Fruit fly (Drosophila melanogaster) whole organism, prepupa: ENCODE data around the gene CG11342.

Experiments used
- Blimp-1 ChIP-seq: fragments of 200-800 bp; sonication (Bioruptor generic); optimal IDR thresholded peaks from 3 replicates; lab custom pipeline; 2017; ENCODE audit warnings: missing biosample characterization, missing genetic modification characterization, mild to moderate bottlenecking, moderate library complexity, missing genetic modification reagents
- CG11294 ChIP-seq: fragments of 200-800 bp; sonication (Bioruptor generic); IDR thresholded peaks from 2 replicates; pipeline ENCODE4 v1.3.6; 2022; ENCODE audit warnings: missing biosample characterization, missing genetic modification characterization
- CG11902 ChIP-seq: fragments of 200-800 bp; sonication (Bioruptor generic); optimal IDR thresholded peaks from 3 replicates; lab custom pipeline; 2016; ENCODE audit warnings: missing biosample characterization, missing genetic modification characterization
- CG15336 ChIP-seq: fragments of 200-800 bp; sonication (Bioruptor generic); IDR thresholded peaks from 2 replicates; pipeline ENCODE4 v1.3.6; 2022; ENCODE audit warnings: missing biosample characterization, missing genetic modification characterization
- CG1621 ChIP-seq: fragments of 200-800 bp; sonication (Bioruptor generic); optimal IDR thresholded peaks from 3 replicates; lab custom pipeline; 2018; ENCODE audit warnings: missing biosample characterization, mild to moderate bottlenecking, missing genetic modification characterization
- CG16779 ChIP-seq: fragments of 200-800 bp; sonication (Bioruptor generic); optimal IDR thresholded peaks from 3 replicates; lab custom pipeline; 2017; ENCODE audit warnings: missing biosample characterization, mild to moderate bottlenecking, missing genetic modification characterization
- CG31627 ChIP-seq: fragments of 200-800 bp; sonication (Bioruptor generic); optimal IDR thresholded peaks from 3 replicates; lab custom pipeline; 2016; ENCODE audit warnings: missing biosample characterization, missing genetic modification characterization
- CG32006 ChIP-seq: fragments of 200-800 bp; sonication (Bioruptor generic); optimal IDR thresholded peaks from 3 replicates; lab custom pipeline; 2017; ENCODE audit warnings: missing biosample characterization, mild to moderate bottlenecking, missing genetic modification characterization
- CG6792 ChIP-seq: fragments of 200-800 bp; sonication (Bioruptor generic); optimal IDR thresholded peaks from 3 replicates; lab custom pipeline; 2016; ENCODE audit warnings: missing biosample characterization, missing genetic modification characterization
- CG6808 ChIP-seq: fragments of 200-800 bp; sonication (Bioruptor generic); optimal IDR thresholded peaks from 3 replicates; lab custom pipeline; 2017; ENCODE audit warnings: missing biosample characterization, missing genetic modification characterization, mild to moderate bottlenecking, moderate library complexity, missing genetic modification reagents
- CG6854 ChIP-seq: fragments of 200-800 bp; sonication (Bioruptor generic); optimal IDR thresholded peaks from 2 replicates; lab custom pipeline; 2017; ENCODE audit warnings: missing biosample characterization, mild to moderate bottlenecking, missing genetic modification characterization
- CG7368 ChIP-seq: fragments of 200-800 bp; sonication (Bioruptor generic); optimal IDR thresholded peaks from 3 replicates; lab custom pipeline; 2016; ENCODE audit warnings: missing biosample characterization, missing genetic modification characterization
- CG8119 ChIP-seq: fragments of 200-800 bp; sonication (Bioruptor generic); IDR thresholded peaks from 3 replicates; pipeline ENCODE4 v1.3.6; 2022; ENCODE audit warnings: missing biosample characterization, missing genetic modification characterization
- CG8319 ChIP-seq: fragments of 200-800 bp; sonication (Bioruptor generic); optimal IDR thresholded peaks from 3 replicates; lab custom pipeline; 2016; ENCODE audit warnings: missing biosample characterization, missing genetic modification characterization
- CG8632 ChIP-seq: fragments of 200-800 bp; sonication (Bioruptor generic); optimal IDR thresholded peaks from 3 replicates; lab custom pipeline; 2016; ENCODE audit warnings: missing biosample characterization, missing genetic modification characterization
- Eip75B ChIP-seq: fragments of 200-800 bp; sonication (Bioruptor generic); optimal IDR thresholded peaks from 3 replicates; lab custom pipeline; 2016; ENCODE audit warnings: missing biosample characterization, missing genetic modification characterization
- Eip78C ChIP-seq: fragments of 200-800 bp; sonication (Bioruptor generic); peaks from one replicate; lab custom pipeline; 2016; ENCODE audit warnings: missing biosample characterization, missing genetic modification characterization
- Eip93F ChIP-seq: fragments of 200-800 bp; sonication (Bioruptor generic); optimal IDR thresholded peaks from 2 replicates; lab custom pipeline; 2016; ENCODE audit warnings: missing biosample characterization, mild to moderate bottlenecking, missing genetic modification characterization
- Ets96B ChIP-seq: fragments of 200-800 bp; optimal IDR thresholded peaks from 2 replicates; lab custom pipeline; 2019; ENCODE audit warnings: missing biosample characterization, mild to moderate bottlenecking, missing genetic modification characterization, moderate library complexity
- Gug ChIP-seq: fragments of 200-800 bp; sonication (Bioruptor generic); IDR thresholded peaks from 2 replicates; pipeline ENCODE4 v1.3.6; 2022; ENCODE audit warnings: missing biosample characterization, missing genetic modification characterization
- Hr38 ChIP-seq: sonication (Bioruptor generic); optimal IDR thresholded peaks from 2 replicates; lab custom pipeline; 2016; ENCODE audit warnings: missing biosample characterization, missing genetic modification characterization
- Hr4 ChIP-seq: fragments of 200-800 bp; sonication (Bioruptor generic); optimal IDR thresholded peaks from 3 replicates; lab custom pipeline; 2016; ENCODE audit warnings: missing biosample characterization, missing genetic modification characterization
- Sox102F ChIP-seq: fragments of 200-800 bp; sonication (Bioruptor generic); optimal IDR thresholded peaks from 2 replicates; lab custom pipeline; 2016; ENCODE audit warnings: missing biosample characterization, mild to moderate bottlenecking, missing genetic modification characterization
- Sox15 ChIP-seq: fragments of 200-800 bp; sonication (Bioruptor generic); optimal IDR thresholded peaks from 3 replicates; lab custom pipeline; 2016; ENCODE audit warnings: missing biosample characterization, missing genetic modification characterization
- achi ChIP-seq: fragments of 200-800 bp; sonication (Bioruptor generic); optimal IDR thresholded peaks from 3 replicates; lab custom pipeline; 2016; ENCODE audit warnings: missing biosample characterization, missing genetic modification characterization
- acj6 ChIP-seq: fragments of 200-800 bp; sonication (Bioruptor generic); optimal IDR thresholded peaks from 3 replicates; lab custom pipeline; 2016; ENCODE audit warnings: missing biosample characterization, missing genetic modification characterization
- dsx ChIP-seq: fragments of 200-800 bp; optimal IDR thresholded peaks from 3 replicates; lab custom pipeline; 2019; ENCODE audit warnings: missing biosample characterization, mild to moderate bottlenecking, missing genetic modification characterization, moderate library complexity; ENCODE audit not compliant: poor library complexity, severe bottlenecking
- esn ChIP-seq: fragments of 200-800 bp; sonication (Bioruptor generic); optimal IDR thresholded peaks from 2 replicates; lab custom pipeline; 2016; ENCODE audit warnings: missing biosample characterization, mild to moderate bottlenecking, missing genetic modification characterization, moderate library complexity
- fd59A ChIP-seq: fragments of 200-800 bp; sonication (Bioruptor generic); optimal IDR thresholded peaks from 2 replicates; lab custom pipeline; 2017; ENCODE audit warnings: missing biosample characterization, mild to moderate bottlenecking, missing genetic modification characterization, missing genetic modification reagents
- fd85E ChIP-seq: fragments of 200-800 bp; sonication (Bioruptor generic); optimal IDR thresholded peaks from 3 replicates; lab custom pipeline; 2016; ENCODE audit warnings: missing biosample characterization, missing genetic modification characterization
- net ChIP-seq: fragments of 200-800 bp; sonication (Bioruptor generic); optimal IDR thresholded peaks from 3 replicates; lab custom pipeline; 2016; ENCODE audit warnings: missing biosample characterization, missing genetic modification characterization
- pdm3 ChIP-seq: fragments of 200-800 bp; sonication (Bioruptor generic); optimal IDR thresholded peaks from 3 replicates; lab custom pipeline; 2016; ENCODE audit warnings: missing biosample characterization, missing genetic modification characterization
- salr ChIP-seq, 2 experiments: fragments of 200-800 bp; sonication (Bioruptor generic); optimal IDR thresholded peaks; 3 replicates each; lab custom pipeline; 2016 to 2018; ENCODE audit warnings: missing biosample characterization in 2 of 2, missing genetic modification characterization in 2 of 2, mild to moderate bottlenecking in 1 of 2
- ss ChIP-seq, 2 experiments: fragments of 200-800 bp; sonication (Bioruptor generic); optimal IDR thresholded peaks; 2 replicates in 1 of 2; 3 replicates in 1 of 2; lab custom pipeline; 2017 to 2018; ENCODE audit warnings: mild to moderate bottlenecking in 2 of 2, missing biosample characterization in 2 of 2, missing genetic modification characterization in 2 of 2, moderate library complexity in 1 of 2
- svp ChIP-seq: fragments of 200-800 bp; sonication (Bioruptor generic); peaks from one replicate; lab custom pipeline; 2016; ENCODE audit warnings: missing biosample characterization, missing genetic modification characterization
- vri ChIP-seq: fragments of 200-800 bp; sonication (Bioruptor generic); optimal IDR thresholded peaks from 3 replicates; lab custom pipeline; 2016; ENCODE audit warnings: missing biosample characterization, mild to moderate bottlenecking, missing genetic modification characterization

Gene CG11342

DNA sequence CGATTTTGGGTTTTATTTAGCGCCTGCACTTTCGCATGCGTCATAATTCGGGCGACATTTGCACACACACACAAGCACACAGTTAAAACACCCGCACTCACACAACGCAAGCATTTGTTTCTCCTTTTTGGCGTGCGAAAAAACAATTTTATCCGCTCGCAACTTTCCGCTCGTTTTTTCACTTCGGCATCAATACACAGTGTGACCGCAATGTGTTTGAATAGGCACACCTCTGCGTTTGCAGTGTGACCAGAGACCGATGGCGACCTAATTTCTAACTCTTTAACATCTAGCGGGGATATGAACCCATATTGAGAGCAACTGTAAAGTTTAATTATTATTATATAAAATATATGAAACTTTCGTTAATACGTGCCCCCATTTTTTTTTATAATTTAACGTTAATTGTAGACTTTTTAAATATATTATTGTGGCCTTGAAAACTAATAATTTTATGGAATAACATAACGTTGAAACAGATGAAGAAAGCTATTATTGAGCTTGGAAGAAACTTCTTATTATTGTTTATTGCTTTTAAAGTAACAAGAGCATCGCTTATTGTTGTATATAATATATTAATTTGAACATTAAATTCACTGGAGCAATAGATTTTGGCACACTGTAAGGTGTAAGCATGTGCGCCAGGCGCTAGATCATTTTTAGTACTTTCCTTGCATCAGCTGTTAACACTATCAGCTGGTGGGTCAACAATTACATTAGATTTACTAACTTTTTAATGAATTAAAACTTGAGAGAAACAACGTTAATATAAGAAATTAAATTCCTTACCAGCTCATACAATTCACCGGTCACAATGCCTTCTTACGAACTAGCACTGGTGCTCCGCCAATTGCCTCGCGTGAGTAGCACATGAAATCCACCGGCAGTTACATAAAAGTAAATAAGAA lies 3.1 kb downstream of the CG11342 start, which contains the start of the genes Cip4 and mRpS6 (continued):
- TF ChIP-seq CG6792 (GFP tag; lab: Kevin White, UChicago) (peak; percentile 66), CG7368 (GFP tag; lab: Kevin White, UChicago) (no peak), fd85E (no peak), Eip78C (peak; percentile 92), dsx (GFP tag; lab: Kevin White, UChicago) (peak; percentile 70), CG6808 (GFP tag; lab: Kevin White, UChicago) (peak; percentile 6), CG31627 (GFP tag; lab: Kevin White, UChicago) (peak; percentile 80), vri (GFP tag; lab: Kevin White, UChicago) (peak; percentile 66), CG8632 (GFP tag; lab: Kevin White, UChicago) (peak; percentile 79), Hr38 (GFP tag; lab: Kevin White, UChicago) (no peak), pdm3 (GFP tag; lab: Kevin White, UChicago) (peak; percentile 86), salr (GFP tag; optimal IDR thresholded peaks at IDR 0.05; lab: Kevin White, UChicago) (peak; percentile 49 to 79), CG11902 (GFP tag; lab: Kevin White, UChicago) (no peak), Eip75B (GFP tag; lab: Kevin White, UChicago) (peak; percentile 60), CG15336 (GFP tag; lab: Robert Waterston, UW) (peak; percentile 73), svp (GFP tag; lab: Kevin White, UChicago) (no peak), net (peak; percentile 84), CG6854 (peak; percentile 54), Ets96B (no peak), Gug (GFP tag; lab: Robert Waterston, UW) (peak; percentile 40; the same call in 1 of the 2 replicates), CG1621 (tag; lab: Kevin White, UChicago) (no peak), Sox102F (GFP tag; lab: Kevin White, UChicago) (no peak), fd59A (GFP tag; lab: Kevin White, UChicago) (peak; percentile 31), acj6 (GFP tag; lab: Kevin White, UChicago) (peak; percentile 87), achi (GFP tag; lab: Kevin White, UChicago) (peak; percentile 81), Eip93F (GFP tag; lab: Kevin White, UChicago) (peak; percentile 30), CG8319 (GFP tag; lab: Kevin White, UChicago) (peak; percentile 46), Blimp-1 (GFP tag; lab: Kevin White, UChicago) (no peak), Hr4 (GFP tag; lab: Kevin White, UChicago) (peak; percentile 78)

DNA sequence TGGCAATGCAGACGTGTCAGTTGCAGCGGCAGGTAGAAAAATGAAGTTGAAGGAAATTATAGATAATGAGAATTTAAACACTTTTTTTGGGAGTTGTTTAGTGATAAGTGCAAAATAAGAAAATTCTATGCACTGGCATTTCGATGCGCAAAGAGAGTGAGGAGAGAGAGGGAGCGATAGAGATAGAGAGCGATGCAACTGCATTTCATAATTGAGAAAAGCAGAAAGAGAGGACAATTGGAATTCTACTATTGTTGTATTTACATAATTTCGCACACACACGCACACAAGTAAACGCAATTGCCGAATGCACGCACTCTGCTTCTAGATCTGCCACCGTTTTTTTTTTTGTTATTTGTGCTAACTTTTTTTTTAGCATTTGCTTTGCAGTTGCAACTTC lies 3.8 kb downstream of the CG11342 start:
- 0 out of 3 replicates have a peak, but pooled peaks have one; percentile 19 for TF ChIP-seq CG8119 (GFP tag; lab: Robert Waterston, UW)
- TF ChIP-seq ss (GFP tag; optimal IDR thresholded peaks at IDR 0.05; lab: Kevin White, UChicago), result no peak
- peak; percentile 8 for TF ChIP-seq Eip78C
- no peak for TF ChIP-seq svp (GFP tag; lab: Kevin White, UChicago)
- TF ChIP-seq esn (GFP tag; lab: Kevin White, UChicago), result no peak
- peak in 1 of 2 experiments; percentile 33 for TF ChIP-seq salr (GFP tag; optimal IDR thresholded peaks at IDR 0.05; lab: Kevin White, UChicago)
- TF ChIP-seq Hr4 (GFP tag; lab: Kevin White, UChicago), result no peak

DNA sequence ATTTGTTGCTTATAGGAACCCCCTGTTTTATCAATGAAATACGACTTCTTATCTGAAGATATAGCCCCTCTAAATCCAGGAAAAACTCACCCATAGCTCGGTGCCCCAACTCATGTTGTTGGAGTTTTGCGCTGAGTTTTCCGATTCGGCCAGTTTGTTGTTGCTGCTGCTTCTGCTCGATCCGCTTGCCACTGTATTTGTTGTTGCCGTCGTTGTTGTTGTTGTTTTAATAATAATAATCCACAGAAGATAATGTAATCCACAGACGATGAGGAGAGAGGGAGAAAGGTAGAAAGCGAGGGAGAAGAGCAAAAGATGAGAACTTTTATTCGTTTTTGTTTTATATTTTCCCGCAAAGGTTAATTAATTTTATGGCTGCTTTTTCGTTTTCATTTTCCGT lies 4.3 kb downstream of the CG11342 start:
- TF ChIP-seq net (no peak), CG32006 (no peak), CG8319 (GFP tag; lab: Kevin White, UChicago) (no peak), CG11294 (GFP tag; lab: Robert Waterston, UW) (no peak), esn (GFP tag; lab: Kevin White, UChicago) (no peak), Sox102F (GFP tag; lab: Kevin White, UChicago) (no peak), vri (GFP tag; lab: Kevin White, UChicago) (no peak), CG16779 (tag; lab: Kevin White, UChicago) (no peak), CG31627 (GFP tag; lab: Kevin White, UChicago) (no peak), Sox15 (no peak), CG7368 (GFP tag; lab: Kevin White, UChicago) (no peak)
